Fruit fly (Drosophila melanogaster): ENCODE measurements around the gene CG10561.

dm6 chr2L:19163143-19163974, 49.2 kb downstream of the CG10561 start:
- TF ChIP-seq CG7045 (GFP tag; optimal IDR thresholded peaks at IDR 0.05) = no peak
- no peak for TF ChIP-seq Clk (GFP tag; optimal IDR thresholded peaks at IDR 0.05)
- no peak for TF ChIP-seq Mnt (GFP tag; optimal IDR thresholded peaks at IDR 0.05)
